Fruit fly (Drosophila melanogaster) Kc167 (cell line): ENCODE results near the gene pim.

ENCODE experiments used
- Myc ChIP-seq: fragments of >200 bp; optimal IDR thresholded peaks from 2 replicates; lab custom pipeline; 2017; ENCODE audit warnings: missing external identifiers
- h ChIP-seq: fragments of >200 bp; optimal IDR thresholded peaks from 3 replicates; lab custom pipeline; 2018; ENCODE audit warnings: missing external identifiers
- ttk ChIP-seq: sonication (Bioruptor generic); optimal IDR thresholded peaks from 2 replicates; lab custom pipeline; 2017; ENCODE audit warnings: missing external identifiers

DNA sequence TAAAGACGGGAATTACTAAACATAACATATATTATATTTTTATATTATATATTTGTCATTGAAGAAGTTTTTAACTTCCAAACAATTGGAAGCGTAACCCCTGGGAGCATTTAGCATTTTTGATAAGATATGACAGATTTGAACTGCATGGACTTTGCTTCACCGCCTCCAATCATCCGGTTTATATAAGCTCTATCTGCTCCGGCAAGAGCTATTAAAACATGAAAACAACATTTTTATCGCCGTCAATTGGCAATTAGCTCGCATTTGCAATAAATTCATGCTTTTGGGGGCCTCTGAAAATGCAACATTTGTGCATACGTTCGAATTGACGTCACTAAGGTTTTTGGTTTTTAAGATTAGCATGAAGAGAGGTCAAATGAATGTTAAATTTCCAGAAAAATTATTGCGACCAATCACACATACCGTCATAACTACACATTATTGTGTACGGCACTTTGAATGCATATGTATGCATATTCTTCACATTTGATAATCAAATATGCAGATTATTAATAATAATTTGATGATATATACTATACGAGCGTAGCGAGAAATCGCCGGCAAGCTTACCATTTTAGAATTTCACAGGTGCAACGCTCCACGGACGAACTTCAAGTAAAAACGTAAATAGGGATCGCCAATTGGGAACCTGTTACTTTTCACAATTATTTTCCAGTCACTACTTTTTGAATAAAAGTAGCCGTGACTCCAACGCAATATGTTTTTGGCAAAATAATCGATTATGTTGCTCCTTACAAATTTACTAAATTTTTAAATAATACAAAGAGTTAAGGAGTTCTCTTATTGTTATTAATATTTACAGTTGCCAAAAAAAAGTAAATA, 33.1 kb downstream of the pim start, which contains the start of gene Mdh1:
- no peak for TF ChIP-seq Myc (lab: Kevin White, UChicago)
- no peak for TF ChIP-seq h (lab: Kevin White, UChicago)
- TF ChIP-seq ttk (lab: Kevin White, UChicago) = no peak
